Worm (Caenorhabditis elegans): ENCODE measurements around the gene C08E8.2.

- TF ChIP-seq ztf-26 (tag; optimal IDR thresholded peaks at IDR 0.05) (no peak), let-526 (GFP tag; IDR thresholded peaks at IDR 0.05) (no peak), gei-17 (GFP tag; optimal IDR thresholded peaks at IDR 0.05) (no peak), ceh-58 (GFP tag; IDR thresholded peaks at IDR 0.05) (no peak), nhr-120 (GFP tag; IDR thresholded peaks at IDR 0.05) (no peak), F23B12.7 (tag; optimal IDR thresholded peaks at IDR 0.05; ENCODE audit: insufficient read depth) (no peak), pha-4 (tag; optimal IDR thresholded peaks at IDR 0.05) (no peak), ccch-3 (GFP tag; optimal IDR thresholded peaks at IDR 0.05) (no peak), rcor-1 (GFP tag; IDR thresholded peaks at IDR 0.05) (no peak), egl-44 (GFP tag; IDR thresholded peaks at IDR 0.05) (no peak), sptf-2 (GFP tag; optimal IDR thresholded peaks at IDR 0.05) (no peak), F49E8.2 (tag; optimal IDR thresholded peaks at IDR 0.05; ENCODE audit: insufficient read depth) (no peak), repo-1 (tag; optimal IDR thresholded peaks at IDR 0.05) (no peak)
Observed at ce11 chrV:18389046-18389445, 33.4 kb upstream of the C08E8.2 start, which contains the start of the genes Y51A2B.4 and Y51A2B.5.

All from whole organism, young adult.